Fruit fly (Drosophila melanogaster): ENCODE results near the gene Krn.
A peak's percentile ranks its signal among the peaks of the same experiment; 100 is the strongest.

Krn gene

DNA sequence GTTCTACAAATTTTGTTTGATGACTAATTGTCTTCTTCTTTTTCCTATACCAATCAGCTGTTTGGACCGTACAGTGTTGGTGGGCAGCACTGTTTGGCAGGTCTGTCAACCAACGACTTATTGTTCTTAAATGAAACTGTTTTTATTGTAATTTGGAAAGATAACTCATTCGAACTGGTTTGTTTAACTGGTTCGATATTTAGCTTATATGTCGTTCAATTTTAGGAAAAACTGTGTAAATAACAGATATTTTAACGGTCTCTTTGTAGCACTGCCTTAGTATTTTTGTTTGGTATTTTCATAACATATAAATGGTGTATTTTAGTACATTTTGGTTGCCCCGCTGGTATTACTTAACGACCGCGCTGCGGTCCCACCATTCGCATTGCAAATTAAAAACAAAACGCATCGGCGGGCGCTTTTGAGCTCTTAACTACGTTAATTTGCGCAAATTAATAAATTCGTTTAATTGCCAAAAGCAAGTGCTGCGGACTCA, 32.6 kb downstream of the Krn start, which contains the start of the genes Vps60 and anchor (continued):
- TF ChIP-seq cad (GFP tag; optimal IDR thresholded peaks at IDR 0.05) (no peak), HmgZ (tag; optimal IDR thresholded peaks at IDR 0.05) (peak; percentile 77), pum (GFP tag; optimal IDR thresholded peaks at IDR 0.05) (peak; percentile 53), CG5953 (GFP tag; IDR thresholded peaks at IDR 0.05) (no peak), CG15011 (GFP tag; optimal IDR thresholded peaks at IDR 0.05) (peak; percentile 25), Awh (GFP tag; IDR thresholded peaks at IDR 0.05) (no peak), Neu2 (GFP tag; optimal IDR thresholded peaks at IDR 0.05; ENCODE audit: borderline replicate concordance) (peak; percentile 15), Gsc (GFP tag; IDR thresholded peaks at IDR 0.05) (no peak), Optix (GFP tag; IDR thresholded peaks at IDR 0.05) (no peak), lola (GFP tag; optimal IDR thresholded peaks at IDR 0.05) (peak in 1 of 3 experiments; percentile 45), tap (tag; optimal IDR thresholded peaks at IDR 0.05) (no peak), CG10654 (GFP tag; optimal IDR thresholded peaks at IDR 0.05) (peak; percentile 49), CG7963 (GFP tag; IDR thresholded peaks at IDR 0.05; ENCODE audit: partially characterized antibody) (no peak), MTF-1 (GFP tag; optimal IDR thresholded peaks at IDR 0.05; ENCODE audit: borderline replicate concordance) (no peak), CG3163 (GFP tag; optimal IDR thresholded peaks at IDR 0.05) (peak; percentile 49), pzg (GFP tag; optimal IDR thresholded peaks at IDR 0.05) (peak; percentile 91), z (GFP tag; IDR thresholded peaks at IDR 0.05) (no peak), dmrt11E (tag; optimal IDR thresholded peaks at IDR 0.05) (no peak), Med (GFP tag) (peak; percentile 94), CG31224 (GFP tag; IDR thresholded peaks at IDR 0.05) (no peak), CG17385 (GFP tag; optimal IDR thresholded peaks at IDR 0.05) (peak; percentile 98), CG12104 (GFP tag; optimal IDR thresholded peaks at IDR 0.05) (no peak), CG9437 (GFP tag; optimal IDR thresholded peaks at IDR 0.05) (peak; percentile 20), inv (GFP tag; IDR thresholded peaks at IDR 0.05; ENCODE audit: partially characterized antibody) (no peak), CG8944 (GFP tag; optimal IDR thresholded peaks at IDR 0.05) (peak; percentile 51), Vsx1 (GFP tag; optimal IDR thresholded peaks at IDR 0.05) (peak; percentile 50), CG13123 (GFP tag; optimal IDR thresholded peaks at IDR 0.05) (no peak), CG13287 (GFP tag; IDR thresholded peaks at IDR 0.05; ENCODE audit: partially characterized antibody) (peak; percentile 50; the same call in 1 of the 2 replicates), CkIIα-i1 (GFP tag; IDR thresholded peaks at IDR 0.05) (no peak), chif (GFP tag; optimal IDR thresholded peaks at IDR 0.05) (peak; percentile 56 to 58), CG33213 (GFP tag; optimal IDR thresholded peaks at IDR 0.05) (peak; percentile 72), CG9609 (GFP tag; optimal IDR thresholded peaks at IDR 0.05) (peak; percentile 66), CG6854 (GFP tag; optimal IDR thresholded peaks at IDR 0.05) (no peak), CG13894 (tag; optimal IDR thresholded peaks at IDR 0.05) (no peak), tgo (GFP tag; IDR thresholded peaks at IDR 0.05) (no peak), exex (tag; optimal IDR thresholded peaks at IDR 0.05) (peak; percentile 31), Doc3 (GFP tag; IDR thresholded peaks at IDR 0.05; ENCODE audit: partially characterized antibody) (no peak), salm (tag; optimal IDR thresholded peaks at IDR 0.05) (no peak), ftz-f1 (GFP tag; optimal IDR thresholded peaks at IDR 0.05) (no peak), CG7839 (tag; optimal IDR thresholded peaks at IDR 0.05) (peak; percentile 47), CG15514 (GFP tag; optimal IDR thresholded peaks at IDR 0.05) (peak; percentile 88), seq (GFP tag; IDR thresholded peaks at IDR 0.05) (no peak), klu (GFP tag; IDR thresholded peaks at IDR 0.05) (no peak), CG32767 (GFP tag; IDR thresholded peaks at IDR 0.05) (no peak), pros (GFP tag; optimal IDR thresholded peaks at IDR 0.05) (no peak), cato (GFP tag; optimal IDR thresholded peaks at IDR 0.05; ENCODE audit: borderline replicate concordance) (peak; percentile 2), CG11093 (GFP tag; IDR thresholded peaks at IDR 0.05) (no peak), Adf1 (GFP tag; IDR thresholded peaks at IDR 0.05) (no peak), Eip74EF (GFP tag; optimal IDR thresholded peaks at IDR 0.05) (peak in 1 of 2 experiments; percentile 74), gcm2 (GFP tag; optimal IDR thresholded peaks at IDR 0.05) (no peak)

Measured in whole organism, embryonic.